Worm (Caenorhabditis elegans) whole organism, early embryonic: ENCODE data around the gene R13H9.6.
"Not testable (repeated sequence)": the region's sequence is repeated elsewhere in the genome, so short reads cannot be mapped to it uniquely, and the experiment has no call there.

Source experiments
- B0310.2 ChIP-seq: sonication (generic microtip); optimal IDR thresholded peaks from 2 replicates; lab custom pipeline; 2016; ENCODE audit warnings: mild to moderate bottlenecking, missing genetic modification characterization, missing compliant biosample characterization
- F13C5.2 ChIP-seq: sonication (generic microtip); optimal IDR thresholded peaks from 2 replicates; lab custom pipeline; 2017; ENCODE audit warnings: mild to moderate bottlenecking, missing genetic modification characterization, inconsistent platforms, missing compliant biosample characterization
- aly-1 ChIP-seq: sonication (generic microtip); optimal IDR thresholded peaks from 2 replicates; lab custom pipeline; 2016; ENCODE audit warnings: missing genetic modification characterization, missing compliant biosample characterization
- ama-1 ChIP-seq: fragments of 150-350 bp; optimal IDR thresholded peaks from 2 replicates; lab custom pipeline; 2014
- ceh-13 ChIP-seq: fragments of 200-800 bp; sonication (Bioruptor generic); optimal IDR thresholded peaks from 2 replicates; lab custom pipeline; 2018; ENCODE audit warnings: mild to moderate bottlenecking, missing genetic modification characterization, missing compliant biosample characterization
- ceh-36 ChIP-seq: sonication (generic microtip); optimal IDR thresholded peaks from 2 replicates; lab custom pipeline; 2016; ENCODE audit warnings: missing genetic modification characterization, inconsistent platforms, missing compliant biosample characterization
- ets-7 ChIP-seq: sonication (generic microtip); optimal IDR thresholded peaks from 2 replicates; lab custom pipeline; 2016; ENCODE audit warnings: missing genotype, missing genetic modification characterization, missing compliant biosample characterization
- flt-1 ChIP-seq: fragments of 200-800 bp; sonication (Bioruptor generic); IDR thresholded peaks from 2 replicates; pipeline ENCODE4 v1.3.6; 2022; ENCODE audit warnings: missing genetic modification characterization, missing compliant biosample characterization
- hmbx-1 ChIP-seq: sonication (generic microtip); optimal IDR thresholded peaks from 2 replicates; lab custom pipeline; 2016; ENCODE audit warnings: mild to moderate bottlenecking, missing genetic modification characterization, missing compliant biosample characterization
- hmg-4 ChIP-seq: fragments of 200-800 bp; sonication (Bioruptor generic); optimal IDR thresholded peaks from 2 replicates; lab custom pipeline; 2018; ENCODE audit warnings: mild to moderate bottlenecking, missing genetic modification characterization, missing compliant biosample characterization
- hnd-1 ChIP-seq: sonication (generic microtip); optimal IDR thresholded peaks from 2 replicates; lab custom pipeline; 2016; ENCODE audit warnings: missing genetic modification characterization, missing compliant biosample characterization
- pes-1 ChIP-seq: fragments of 200-800 bp; sonication (Bioruptor generic); IDR thresholded peaks from 2 replicates; pipeline ENCODE4 v1.3.6; 2022; ENCODE audit warnings: missing genetic modification reagents, missing genetic modification characterization, missing compliant biosample characterization
- scrt-1 ChIP-seq: fragments of 200-800 bp; sonication (Bioruptor generic); IDR thresholded peaks from 2 replicates; pipeline ENCODE4 v1.3.6; 2022; ENCODE audit warnings: missing genetic modification characterization, missing compliant biosample characterization
- sea-1 ChIP-seq: fragments of 200-800 bp; sonication (Bioruptor generic); conservative IDR thresholded peaks from 2 replicates; pipeline ENCODE4 v1.3.6; 2022; ENCODE audit warnings: missing genetic modification characterization, missing compliant biosample characterization
- tbx-11 ChIP-seq: fragments of 200-800 bp; sonication (Bioruptor generic); IDR thresholded peaks from 2 replicates; pipeline ENCODE4 v1.3.6; 2022; ENCODE audit warnings: missing genetic modification characterization, missing compliant biosample characterization
- tbx-37 ChIP-seq: fragments of 200-800 bp; sonication (Bioruptor generic); conservative IDR thresholded peaks from 2 replicates; pipeline ENCODE4 v1.3.6; 2022; ENCODE audit warnings: missing genetic modification reagents, missing genetic modification characterization, missing compliant biosample characterization
- tra-4 ChIP-seq: sonication (generic microtip); optimal IDR thresholded peaks from 2 replicates; lab custom pipeline; 2017; ENCODE audit warnings: missing genetic modification characterization, missing compliant biosample characterization

The R13H9.6 gene

DNA sequence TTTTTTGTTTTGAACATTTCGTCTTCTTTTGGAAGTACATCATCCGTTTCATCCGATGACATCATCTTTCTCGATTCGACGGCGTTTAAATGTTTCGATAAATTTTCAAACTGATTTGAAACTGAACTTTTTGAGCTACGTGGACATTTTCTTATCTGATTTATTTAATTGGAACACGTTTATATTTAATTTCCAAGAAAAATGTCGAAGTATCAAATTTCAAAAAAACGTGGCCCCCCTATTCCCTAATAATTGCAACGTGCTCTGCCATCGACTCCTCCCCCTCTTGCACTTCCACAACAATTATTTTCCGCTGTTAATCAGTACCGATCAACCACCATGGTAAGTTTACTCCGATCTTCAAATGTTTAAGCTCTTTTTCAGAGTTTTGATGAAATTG, at the start of gene R13H9.6, which contains the start of gene rmd-6:
Gene R13H9.6, minus strand, starts transcription at position 101 of the 400 bp plus-strand sequence.
Gene rmd-6, plus strand, starts transcription at position 305 of the 400 bp plus-strand sequence.
- not testable (repeated sequence) for TF ChIP-seq hmg-4 (GFP tag; lab: Kevin White, UChicago); B0310.2 (tag; lab: Kevin White, UChicago); ceh-13 (GFP tag; lab: Kevin White, UChicago)

DNA sequence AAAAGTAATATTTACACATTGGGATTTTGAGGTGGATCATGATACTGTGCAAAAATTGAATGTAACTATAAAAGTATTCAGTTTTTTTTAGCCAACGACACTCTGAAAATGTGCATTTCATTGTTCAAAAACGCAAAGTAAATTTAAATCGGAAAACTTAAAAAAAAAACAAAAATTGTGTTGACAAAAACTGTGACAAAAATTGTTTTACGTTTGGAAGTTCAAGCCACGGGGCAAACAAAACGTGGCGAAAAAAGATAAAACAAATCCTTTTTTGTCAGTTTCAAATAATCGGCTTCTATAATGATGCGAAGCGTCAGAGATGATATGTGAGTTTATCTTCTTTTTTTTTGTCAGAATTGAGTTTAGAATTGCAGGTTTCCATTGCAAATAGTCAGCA, 43.1 kb upstream of the R13H9.6 start, which contains the start of gene AC7.3:
Gene AC7.3, plus strand, starts transcription at position 301 of the 400 bp plus-strand sequence.
- TF ChIP-seq ceh-36 (no peak), tbx-37 (GFP tag; lab: Robert Waterston, UW) (no peak), tbx-11 (GFP tag; lab: Robert Waterston, UW) (no peak), ets-7 (tag; lab: Kevin White, UChicago) (no peak), sea-1 (GFP tag; lab: Robert Waterston, UW) (no peak), ceh-13 (GFP tag; lab: Kevin White, UChicago) (no peak), flt-1 (GFP tag; lab: Robert Waterston, UW) (no peak), aly-1 (tag; lab: Kevin White, UChicago) (no peak), tra-4 (tag; lab: Kevin White, UChicago) (no peak), F13C5.2 (tag; lab: Kevin White, UChicago) (no peak)

DNA sequence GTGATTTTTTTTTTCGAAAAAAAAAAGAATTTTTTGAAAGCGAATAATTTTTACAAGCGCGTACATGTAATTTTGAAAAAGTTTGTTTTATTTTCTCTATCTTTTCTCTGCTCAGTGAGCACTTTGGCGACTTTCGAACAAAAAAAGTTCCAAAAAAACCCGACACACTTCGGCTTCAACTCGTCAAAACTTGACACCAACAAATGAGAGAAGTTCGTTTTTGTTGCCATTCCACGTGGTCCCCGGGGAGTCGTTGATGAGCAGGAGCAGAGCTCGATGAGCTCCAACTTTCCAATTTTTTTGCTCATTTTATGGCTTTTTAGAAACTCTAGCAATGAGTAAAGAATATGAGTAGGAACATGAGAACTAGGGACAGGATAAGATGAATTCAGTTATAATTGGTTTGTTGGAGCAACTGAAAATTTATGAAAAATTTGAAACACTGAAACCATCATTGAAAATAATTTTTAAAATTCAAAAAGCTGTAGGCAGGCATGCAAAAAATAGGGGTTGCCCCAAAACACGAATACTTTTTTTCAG, 42.0 kb upstream of the R13H9.6 start:
- TF ChIP-seq ceh-13 (GFP tag; lab: Kevin White, UChicago) (no peak), ets-7 (tag; lab: Kevin White, UChicago) (no peak), aly-1 (tag; lab: Kevin White, UChicago) (no peak), hnd-1 (tag; lab: Kevin White, UChicago) (no peak), hmbx-1 (no peak), tra-4 (tag; lab: Kevin White, UChicago) (no peak)

DNA sequence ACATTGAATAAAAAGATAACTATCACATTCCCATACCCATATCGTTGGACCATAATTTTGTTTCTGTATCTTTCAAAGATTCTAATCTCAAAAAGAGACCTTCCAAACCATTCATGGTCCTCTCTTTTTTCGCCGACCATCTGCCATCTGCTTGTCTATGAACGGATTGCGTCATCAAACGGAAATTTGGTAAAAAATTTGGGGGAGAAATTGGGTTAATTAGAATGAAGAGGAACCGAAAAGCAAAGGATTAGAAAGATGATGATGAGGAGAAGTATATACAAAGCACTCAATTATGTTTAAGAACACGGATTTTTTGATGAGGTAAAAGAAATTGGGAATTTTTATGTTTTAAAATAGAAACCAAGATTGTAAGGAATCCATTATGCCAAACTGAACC, 41.5 kb upstream of the R13H9.6 start:
- no peak for TF ChIP-seq hnd-1 (tag; lab: Kevin White, UChicago)
- no peak for TF ChIP-seq pes-1 (GFP tag; lab: Robert Waterston, UW)
- no peak for TF ChIP-seq hmbx-1
- TF ChIP-seq aly-1 (tag; lab: Kevin White, UChicago), result no peak
- no peak for TF ChIP-seq flt-1 (GFP tag; lab: Robert Waterston, UW)
- TF ChIP-seq ceh-36, result no peak
- TF ChIP-seq ceh-13 (GFP tag; lab: Kevin White, UChicago), result no peak
- TF ChIP-seq scrt-1 (GFP tag; lab: Robert Waterston, UW), result no peak
- TF ChIP-seq tra-4 (tag; lab: Kevin White, UChicago), result no peak
- no peak for TF ChIP-seq hmg-4 (GFP tag; lab: Kevin White, UChicago)
- TF ChIP-seq sea-1 (GFP tag; lab: Robert Waterston, UW), result no peak
- TF ChIP-seq ets-7 (tag; lab: Kevin White, UChicago), result no peak
- TF ChIP-seq tbx-37 (GFP tag; lab: Robert Waterston, UW), result no peak
- TF ChIP-seq tbx-11 (GFP tag; lab: Robert Waterston, UW), result no peak
- no peak for TF ChIP-seq ama-1
- TF ChIP-seq F13C5.2 (tag; lab: Kevin White, UChicago), result no peak
- TF ChIP-seq B0310.2 (tag; lab: Kevin White, UChicago), result no peak

DNA sequence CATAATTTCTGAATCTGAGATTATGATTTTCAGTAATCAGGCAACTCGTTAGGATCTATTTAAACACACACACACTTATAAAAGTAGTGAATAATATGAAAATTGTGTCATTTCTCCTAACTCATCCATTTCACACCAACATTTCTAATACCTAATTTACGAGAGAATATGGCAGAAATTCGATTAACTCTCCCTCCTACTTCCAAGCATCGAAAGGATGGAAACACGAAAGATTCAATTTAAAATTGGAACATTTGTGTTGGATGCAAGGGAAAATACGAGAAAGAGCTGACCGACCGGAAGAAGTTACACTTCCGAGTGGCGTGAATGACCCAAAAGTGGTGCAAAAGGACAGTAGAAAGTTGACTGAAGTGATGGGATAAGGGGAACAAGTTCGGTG, 40.5 kb upstream of the R13H9.6 start:
- TF ChIP-seq ama-1 (no peak), aly-1 (tag; lab: Kevin White, UChicago) (no peak), scrt-1 (GFP tag; lab: Robert Waterston, UW) (no peak), tbx-11 (GFP tag; lab: Robert Waterston, UW) (no peak), ceh-13 (GFP tag; lab: Kevin White, UChicago) (no peak), tbx-37 (GFP tag; lab: Robert Waterston, UW) (no peak), B0310.2 (tag; lab: Kevin White, UChicago) (no peak), tra-4 (tag; lab: Kevin White, UChicago) (no peak), hmbx-1 (no peak), pes-1 (GFP tag; lab: Robert Waterston, UW) (no peak), hnd-1 (tag; lab: Kevin White, UChicago) (no peak), sea-1 (GFP tag; lab: Robert Waterston, UW) (no peak), F13C5.2 (tag; lab: Kevin White, UChicago) (no peak), ceh-36 (no peak), ets-7 (tag; lab: Kevin White, UChicago) (no peak), hmg-4 (GFP tag; lab: Kevin White, UChicago) (no peak)

DNA sequence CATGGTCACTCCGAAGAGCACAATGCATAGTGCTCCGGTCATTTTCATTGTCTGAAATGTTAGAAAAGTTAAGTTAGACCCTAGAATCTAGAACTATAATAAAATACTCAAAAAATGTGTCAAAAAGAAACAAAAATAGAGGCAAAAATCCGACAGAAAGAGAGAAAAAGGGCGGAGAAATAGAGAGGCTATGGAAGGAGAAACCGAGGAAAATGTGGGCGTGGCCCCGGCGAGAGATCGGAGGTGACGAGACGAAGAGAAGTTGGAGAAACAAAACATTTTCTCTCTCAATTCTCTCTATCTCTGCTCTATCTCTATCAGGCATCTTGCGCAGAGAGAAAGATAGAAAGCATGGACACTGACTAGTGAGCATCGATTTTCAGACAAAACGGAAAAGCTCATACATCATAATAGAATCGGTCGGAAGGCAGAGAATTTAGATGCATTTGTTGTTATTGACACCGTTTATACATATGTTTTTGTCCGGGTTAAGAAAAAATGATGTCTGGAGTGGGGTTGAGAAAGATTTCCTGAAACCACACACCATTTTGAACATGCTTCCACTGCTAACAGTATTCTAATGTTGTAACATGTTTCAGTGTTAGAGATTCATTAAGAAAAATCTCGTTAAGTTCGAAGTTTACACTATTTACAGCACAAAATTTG, 34.9 kb upstream of the R13H9.6 start, which contains the start of gene C02B10.3:
Gene C02B10.3, minus strand, starts transcription at position 51 of the 666 bp plus-strand sequence.
- TF ChIP-seq F13C5.2 (tag; lab: Kevin White, UChicago) (no peak), pes-1 (GFP tag; lab: Robert Waterston, UW) (no peak), hmbx-1 (no peak), hnd-1 (tag; lab: Kevin White, UChicago) (no peak), B0310.2 (tag; lab: Kevin White, UChicago) (no peak), aly-1 (tag; lab: Kevin White, UChicago) (no peak), tra-4 (tag; lab: Kevin White, UChicago) (no peak), scrt-1 (GFP tag; lab: Robert Waterston, UW) (no peak), ceh-13 (GFP tag; lab: Kevin White, UChicago) (no peak), sea-1 (GFP tag; lab: Robert Waterston, UW) (no peak), flt-1 (GFP tag; lab: Robert Waterston, UW) (no peak), ets-7 (tag; lab: Kevin White, UChicago) (no peak), hmg-4 (GFP tag; lab: Kevin White, UChicago) (no peak), tbx-37 (GFP tag; lab: Robert Waterston, UW) (no peak), ama-1 (no peak)
